Fruit fly (Drosophila melanogaster): ENCODE results near the gene janA.

DNA sequence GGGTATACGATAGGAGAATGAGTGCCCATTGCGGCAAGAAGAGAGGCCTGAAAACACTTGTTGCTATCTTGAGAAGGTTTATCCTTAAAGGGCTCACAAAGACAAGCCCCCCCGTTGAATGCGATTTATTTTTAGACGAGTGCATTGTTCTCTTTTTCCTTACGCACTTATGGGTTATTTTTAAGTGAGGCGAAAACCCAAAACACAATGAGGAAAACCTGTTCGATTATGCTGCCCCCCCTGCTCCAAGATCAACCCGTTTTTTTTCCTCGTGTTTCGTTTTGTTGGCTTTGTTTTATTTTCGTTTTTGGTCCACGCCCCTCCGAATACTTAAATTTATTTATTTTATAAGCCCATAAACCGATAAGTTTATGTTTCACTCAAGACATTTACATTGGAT lies 20.6 kb upstream of the janA start:
- TF ChIP-seq usp (GFP tag; optimal IDR thresholded peaks at IDR 0.05) (no peak), pan (optimal IDR thresholded peaks at IDR 0.05) (no peak), CG8478 (optimal IDR thresholded peaks at IDR 0.05) (no peak), Dll (optimal IDR thresholded peaks at IDR 0.05) (no peak), EcR (GFP tag; optimal IDR thresholded peaks at IDR 0.05) (no peak), psq (optimal IDR thresholded peaks at IDR 0.05) (no peak)
